Worm (Caenorhabditis elegans): Measurements from ENCODE around the gene scc-3.

Gene scc-3

ce11 chrV:12716447-12716846, 47.3 kb upstream of the scc-3 start, which contains the start of gene str-178:
Gene str-178, minus strand, starts transcription at chrV:12716547.
- no peak for TF ChIP-seq him-1 (tag; optimal IDR thresholded peaks at IDR 0.05)
- no peak for TF ChIP-seq F49E8.2 (tag; optimal IDR thresholded peaks at IDR 0.05; ENCODE audit: insufficient read depth)
- no peak for TF ChIP-seq T26A5.8 (tag; optimal IDR thresholded peaks at IDR 0.05)
- no peak for TF ChIP-seq akir-1 (GFP tag; optimal IDR thresholded peaks at IDR 0.05)
- TF ChIP-seq dpl-1 (GFP tag; optimal IDR thresholded peaks at IDR 0.05), result no peak
- TF ChIP-seq ceh-40 (GFP tag; IDR thresholded peaks at IDR 0.05), result no peak
- no peak for TF ChIP-seq chd-7 (tag; optimal IDR thresholded peaks at IDR 0.05)
- TF ChIP-seq B0336.3 (GFP tag; IDR thresholded peaks at IDR 0.05), result no peak
- no peak for TF ChIP-seq cebp-2 (GFP tag; IDR thresholded peaks at IDR 0.05)
- TF ChIP-seq hmg-1.2 (GFP tag; IDR thresholded peaks at IDR 0.05), result no peak
- no peak for TF ChIP-seq ceh-27 (GFP tag; optimal IDR thresholded peaks at IDR 0.05)
- TF ChIP-seq Y53G8AR.9 (GFP tag; conservative IDR thresholded peaks at IDR 0.05), result no peak
- no peak for TF ChIP-seq pha-4 (tag; optimal IDR thresholded peaks at IDR 0.05)
- no peak for TF ChIP-seq cebp-1 (GFP tag; IDR thresholded peaks at IDR 0.05)
- no peak for TF ChIP-seq cebp-1 (tag; optimal IDR thresholded peaks at IDR 0.05)

- TF ChIP-seq F49E8.2 (tag; optimal IDR thresholded peaks at IDR 0.05; ENCODE audit: insufficient read depth), result no peak
- TF ChIP-seq T26A5.8 (tag; optimal IDR thresholded peaks at IDR 0.05), result no peak
- TF ChIP-seq chd-7 (tag; optimal IDR thresholded peaks at IDR 0.05), result no peak
- TF ChIP-seq ztf-28 (GFP tag; IDR thresholded peaks at IDR 0.05), result no peak
- no peak for TF ChIP-seq xnd-1 (tag; optimal IDR thresholded peaks at IDR 0.05)
- TF ChIP-seq ztf-6 (GFP tag; IDR thresholded peaks at IDR 0.05), result no peak
- no peak for TF ChIP-seq nhr-80 (tag; optimal IDR thresholded peaks at IDR 0.05)
- no peak for TF ChIP-seq zim-3 (tag; optimal IDR thresholded peaks at IDR 0.05)
- TF ChIP-seq lsy-27 (tag; optimal IDR thresholded peaks at IDR 0.05; ENCODE audit: borderline replicate concordance, insufficient read depth), result no peak
These were observed 45.1 kb upstream of the scc-3 start, which contains the start of gene str-181 for ce11 chrV:12718622-12719021. Gene str-181, minus strand, starts transcription at chrV:12718722.

DNA sequence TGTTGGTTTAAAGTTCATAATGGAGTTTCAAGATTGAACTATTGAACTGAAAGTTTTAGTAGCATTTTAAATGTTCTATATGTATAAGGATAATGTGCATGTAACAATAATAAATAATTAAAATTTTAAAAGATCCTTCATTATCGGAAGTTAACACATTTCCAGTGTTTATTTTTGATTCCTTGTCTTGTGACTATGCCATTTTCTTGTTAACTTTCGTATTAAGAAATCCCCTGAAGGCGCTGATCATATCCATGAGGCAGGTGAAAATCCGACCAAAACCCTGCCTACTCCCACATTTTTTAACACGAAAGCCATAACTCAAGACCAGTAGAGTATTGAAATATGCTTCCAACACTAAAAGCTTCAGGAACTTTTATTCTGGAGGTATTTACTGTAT, 44.0 kb upstream of the scc-3 start, which contains the start of gene R11D1.7:
Gene R11D1.7 (plus strand): TSS at position 301 of the 400 bp plus-strand sequence.
- no peak for TF ChIP-seq snpc-3.4 (tag; optimal IDR thresholded peaks at IDR 0.05)
- TF ChIP-seq akir-1 (GFP tag; optimal IDR thresholded peaks at IDR 0.05), result no peak
- TF ChIP-seq ccch-3 (GFP tag; optimal IDR thresholded peaks at IDR 0.05), result no peak
- no peak for TF ChIP-seq nhr-90 (tag; optimal IDR thresholded peaks at IDR 0.05)
- no peak for TF ChIP-seq let-607 (tag; optimal IDR thresholded peaks at IDR 0.05)
- TF ChIP-seq hlh-26 (GFP tag; conservative IDR thresholded peaks at IDR 0.05), result no peak
- no peak for TF ChIP-seq bed-2 (GFP tag; IDR thresholded peaks at IDR 0.05)
- TF ChIP-seq attf-5 (GFP tag; optimal IDR thresholded peaks at IDR 0.05), result no peak
- TF ChIP-seq tlf-1 (GFP tag; optimal IDR thresholded peaks at IDR 0.05), result no peak
- TF ChIP-seq hmg-1.2 (GFP tag; IDR thresholded peaks at IDR 0.05), result no peak
- no peak for TF ChIP-seq nfya-1 (tag; optimal IDR thresholded peaks at IDR 0.05; ENCODE audit: borderline replicate concordance, insufficient read depth)
- TF ChIP-seq ztf-25 (GFP tag; IDR thresholded peaks at IDR 0.05), result no peak
- no peak for TF ChIP-seq rcor-1 (GFP tag; IDR thresholded peaks at IDR 0.05)
- no peak for TF ChIP-seq nhr-179 (tag; optimal IDR thresholded peaks at IDR 0.05)
- TF ChIP-seq C17E4.6 (GFP tag; IDR thresholded peaks at IDR 0.05), result no peak
- TF ChIP-seq B0035.1 (tag; optimal IDR thresholded peaks at IDR 0.05), result no peak
- TF ChIP-seq snpc-1.3 (tag; optimal IDR thresholded peaks at IDR 0.05; ENCODE audit: insufficient read depth), result no peak
